Worm (Caenorhabditis elegans) whole organism, young adult: Measurements from ENCODE around the gene flp-2.

Source experiments
- F57A8.1 ChIP-seq: fragments of 200-800 bp; sonication (Bioruptor generic); optimal IDR thresholded peaks from 2 replicates; lab custom pipeline; 2018; ENCODE audit warnings: mild to moderate bottlenecking, missing genetic modification characterization, moderate library complexity, missing compliant biosample characterization
- K11D2.4 ChIP-seq: fragments of 200-800 bp; sonication (Bioruptor generic); IDR thresholded peaks from 2 replicates; pipeline ENCODE4 v1.3.6; 2022; ENCODE audit warnings: missing genetic modification reagents, missing genetic modification characterization, missing compliant biosample characterization
- ama-1 ChIP-seq, 3 experiments: fragments of 150-350 bp in 1 of 3; sonication (generic microtip) in 2 of 3; optimal IDR thresholded peaks; 2 replicates each; lab custom pipeline; 2014 to 2018; ENCODE audit warnings: missing biosample characterization in 2 of 3, missing genetic modification characterization in 2 of 3, missing genetic modification reagents in 2 of 3
- bed-2 ChIP-seq: fragments of 200-800 bp; sonication (Bioruptor generic); IDR thresholded peaks from 2 replicates; pipeline ENCODE4 v1.3.6; 2022; ENCODE audit warnings: missing genetic modification reagents, missing genetic modification characterization, missing compliant biosample characterization
- ceh-58 ChIP-seq: fragments of 200-800 bp; sonication (Bioruptor generic); IDR thresholded peaks from 2 replicates; pipeline ENCODE4 v1.3.6; 2022; ENCODE audit warnings: missing genetic modification characterization, missing compliant biosample characterization
- ets-4 ChIP-seq: fragments of 200-800 bp; sonication (Bioruptor generic); optimal IDR thresholded peaks from 2 replicates; lab custom pipeline; 2018; ENCODE audit warnings: mild to moderate bottlenecking, missing genetic modification characterization, missing compliant biosample characterization
- hmg-20 ChIP-seq: fragments of 200-800 bp; sonication (Bioruptor generic); IDR thresholded peaks from 2 replicates; pipeline ENCODE4 v1.3.6; 2022; ENCODE audit warnings: missing genetic modification reagents, missing genetic modification characterization, missing compliant biosample characterization
- hrde-1 ChIP-seq: sonication (generic microtip); optimal IDR thresholded peaks from 2 replicates; lab custom pipeline; 2016; ENCODE audit warnings: missing genetic modification characterization, mild to moderate bottlenecking, missing compliant biosample characterization, moderate library complexity, missing genotype, missing genetic modification reagents, borderline replicate concordance
- mxl-1 ChIP-seq: sonication (generic microtip); optimal IDR thresholded peaks from 2 replicates; lab custom pipeline; 2016; ENCODE audit warnings: missing genetic modification characterization, missing compliant biosample characterization
- rpc-1 ChIP-seq, 2 experiments: fragments of 150-350 bp in 1 of 2; sonication (generic microtip) in 1 of 2; optimal IDR thresholded peaks; 2 replicates each; lab custom pipeline; 2014 to 2018; ENCODE audit warnings: missing biosample characterization in 1 of 2, missing genetic modification characterization in 1 of 2, missing genetic modification reagents in 1 of 2, missing genotype in 1 of 2
- snpc-4 ChIP-seq, 5 experiments: fragments of 150-350 bp in 1 of 5; sonication (generic microtip) in 4 of 5; optimal IDR thresholded peaks; 2 replicates each; lab custom pipeline; 2014 to 2018; ENCODE audit warnings: missing genetic modification characterization in 5 of 5, missing biosample characterization in 3 of 5, antibody characterized with exemption in 2 of 5, mild to moderate bottlenecking in 2 of 5, missing compliant biosample characterization in 2 of 5, missing genotype in 2 of 5, moderate library complexity in 2 of 5, missing genetic modification reagents in 1 of 5
- unc-130 ChIP-seq: sonication (generic microtip); optimal IDR thresholded peaks from 2 replicates; lab custom pipeline; 2016; ENCODE audit warnings: missing genetic modification reagents, missing genetic modification characterization, missing compliant biosample characterization
- unc-62 ChIP-seq: fragments of 150-350 bp; optimal IDR thresholded peaks from 2 replicates; lab custom pipeline; 2014; ENCODE audit warnings: missing biosample characterization, missing genetic modification reagents, missing genetic modification characterization
- zfh-2 ChIP-seq: fragments of 200-800 bp; sonication (Bioruptor generic); conservative IDR thresholded peaks from 2 replicates; pipeline ENCODE4 v1.3.6; 2022; ENCODE audit warnings: missing genetic modification reagents, missing genetic modification characterization, missing compliant biosample characterization

DNA sequence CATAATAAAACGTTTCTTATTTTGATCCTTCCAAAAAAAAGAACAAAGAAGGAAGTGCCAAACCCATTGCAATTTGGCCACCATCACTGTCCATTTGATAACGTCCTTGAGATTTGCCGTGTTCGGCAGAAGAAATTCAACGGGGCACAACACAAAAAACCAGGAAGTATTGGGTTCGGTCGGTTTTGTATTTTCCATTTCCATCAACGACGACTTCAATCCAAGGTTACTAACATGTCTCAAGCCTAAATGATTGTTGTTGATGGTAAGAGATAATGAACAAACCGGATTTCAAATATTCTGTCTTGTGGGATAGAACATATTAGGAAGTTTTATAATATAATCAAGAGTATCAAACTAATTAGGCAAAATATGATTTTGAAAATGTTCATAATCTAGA is 18.7 kb downstream of the flp-2 start:
- TF ChIP-seq ets-4 (GFP tag; lab: Kevin White, UChicago) (no peak), ama-1 (optimal IDR thresholded peaks at IDR 0.05; lab: Kevin White, UChicago) (no peak), ama-1 (GFP tag; optimal IDR thresholded peaks at IDR 0.05; lab: Kevin White, UChicago) (no peak), ceh-58 (GFP tag; lab: Robert Waterston, UW) (no peak), hmg-20 (GFP tag; lab: Robert Waterston, UW) (no peak), K11D2.4 (GFP tag; lab: Robert Waterston, UW) (no peak), mxl-1 (tag; lab: Kevin White, UChicago) (no peak), F57A8.1 (GFP tag; lab: Kevin White, UChicago) (no peak), snpc-4 (GFP tag; optimal IDR thresholded peaks at IDR 0.05; lab: Kevin White, UChicago) (no peak), snpc-4 (tag; optimal IDR thresholded peaks at IDR 0.05; lab: Kevin White, UChicago) (no peak), unc-62 (GFP tag; lab: Kevin White, UChicago) (no peak), bed-2 (GFP tag; lab: Robert Waterston, UW) (no peak), rpc-1 (optimal IDR thresholded peaks at IDR 0.05; lab: Kevin White, UChicago) (no peak), rpc-1 (tag; optimal IDR thresholded peaks at IDR 0.05; lab: Kevin White, UChicago) (no peak), zfh-2 (GFP tag; lab: Robert Waterston, UW) (no peak), hrde-1 (no peak), unc-130 (GFP tag; lab: Kevin White, UChicago) (no peak)
